Fruit fly (Drosophila melanogaster) whole organism, embryonic: ENCODE results near the gene CG13258.

Source experiments
- Ada2b ChIP-seq: fragments of 200-800 bp; sonication (Bioruptor generic); IDR thresholded peaks from 2 replicates; pipeline ENCODE4 v1.3.6; 2022; ENCODE audit warnings: missing biosample characterization, missing genetic modification characterization
- B-H1 ChIP-seq: fragments of 200-800 bp; sonication (Bioruptor generic); IDR thresholded peaks from 3 replicates; pipeline ENCODE4 v1.3.6; 2022; ENCODE audit warnings: missing biosample characterization, missing genetic modification characterization
- Bgb ChIP-seq: fragments of 200-800 bp; sonication (Bioruptor generic); IDR thresholded peaks from 2 replicates; pipeline ENCODE4 v1.3.6; 2022; ENCODE audit warnings: missing biosample characterization, missing genetic modification characterization; ENCODE audit not compliant: partially characterized antibody
- CG12942 ChIP-seq: fragments of 200-800 bp; sonication (Bioruptor generic); optimal IDR thresholded peaks from 3 replicates; lab custom pipeline; 2016; ENCODE audit warnings: missing biosample characterization, missing genetic modification characterization
- CG13624 ChIP-seq: fragments of 200-800 bp; sonication (Bioruptor generic); optimal IDR thresholded peaks from 2 replicates; lab custom pipeline; 2016; ENCODE audit warnings: missing biosample characterization, missing genetic modification characterization
- CG14050 ChIP-seq: fragments of 200-800 bp; sonication (Bioruptor generic); IDR thresholded peaks from 3 replicates; pipeline ENCODE4 v1.3.6; 2022; ENCODE audit warnings: missing biosample characterization, missing genetic modification characterization
- CG15514 ChIP-seq: fragments of 200-800 bp; sonication (Bioruptor generic); optimal IDR thresholded peaks from 3 replicates; lab custom pipeline; 2017; ENCODE audit warnings: missing biosample characterization, missing genetic modification characterization, mild to moderate bottlenecking, moderate library complexity, missing genetic modification reagents
- CG1603 ChIP-seq: fragments of 200-800 bp; sonication (Bioruptor generic); optimal IDR thresholded peaks from 2 replicates; lab custom pipeline; 2019; ENCODE audit warnings: missing biosample characterization, mild to moderate bottlenecking, missing genetic modification characterization, moderate library complexity
- CG17361 ChIP-seq: fragments of 200-800 bp; sonication (Bioruptor generic); IDR thresholded peaks from 3 replicates; pipeline ENCODE4 v1.3.6; 2022; ENCODE audit warnings: missing biosample characterization, missing genetic modification characterization
- CG17385 ChIP-seq: fragments of 200-800 bp; sonication (Bioruptor generic); optimal IDR thresholded peaks from 3 replicates; lab custom pipeline; 2018; ENCODE audit warnings: missing biosample characterization, mild to moderate bottlenecking, missing genetic modification characterization
- CG18262 ChIP-seq: fragments of 200-800 bp; optimal IDR thresholded peaks from 3 replicates; lab custom pipeline; 2019; ENCODE audit warnings: missing biosample characterization, mild to moderate bottlenecking, missing genetic modification characterization, moderate library complexity
- CG2120 ChIP-seq: fragments of 200-800 bp; sonication (Bioruptor generic); optimal IDR thresholded peaks from 3 replicates; lab custom pipeline; 2016; ENCODE audit warnings: missing biosample characterization, missing genetic modification characterization
- CG30403 ChIP-seq: fragments of 200-800 bp; sonication (Bioruptor generic); optimal IDR thresholded peaks from 3 replicates; lab custom pipeline; 2016; ENCODE audit warnings: missing biosample characterization, missing genetic modification characterization
- CG32772 ChIP-seq: fragments of 200-800 bp; sonication (Bioruptor generic); IDR thresholded peaks from 2 replicates; pipeline ENCODE4 v1.3.6; 2022; ENCODE audit warnings: missing biosample characterization, missing genetic modification characterization
- CG34422 ChIP-seq: fragments of 200-800 bp; sonication (Bioruptor generic); IDR thresholded peaks from 3 replicates; pipeline ENCODE4 v1.3.6; 2022; ENCODE audit warnings: missing biosample characterization, missing genetic modification characterization
- CG43689 ChIP-seq: fragments of 200-800 bp; sonication (Bioruptor generic); IDR thresholded peaks from 2 replicates; pipeline ENCODE4 v1.3.6; 2022; ENCODE audit warnings: missing biosample characterization, missing genetic modification characterization
- CG6765 ChIP-seq: fragments of 200-800 bp; sonication (Bioruptor generic); optimal IDR thresholded peaks from 3 replicates; lab custom pipeline; 2017; ENCODE audit warnings: missing biosample characterization, mild to moderate bottlenecking, missing genetic modification characterization
- CG6813 ChIP-seq: fragments of 200-800 bp; sonication (Bioruptor generic); optimal IDR thresholded peaks from 2 replicates; lab custom pipeline; 2017; ENCODE audit warnings: missing biosample characterization, missing genetic modification characterization, mild to moderate bottlenecking, moderate library complexity, missing genetic modification reagents
- CG7786 ChIP-seq: fragments of 200-800 bp; sonication (Bioruptor generic); optimal IDR thresholded peaks from 2 replicates; lab custom pipeline; 2016; ENCODE audit warnings: missing biosample characterization, missing genetic modification characterization
- CG8478 ChIP-seq: fragments of >200 bp; optimal IDR thresholded peaks from 2 replicates; lab custom pipeline; 2018
- CG9609 ChIP-seq: fragments of 200-800 bp; sonication (Bioruptor generic); optimal IDR thresholded peaks from 3 replicates; lab custom pipeline; 2016; ENCODE audit warnings: missing biosample characterization, missing genetic modification characterization
- Chrac-16 ChIP-seq: fragments of 200-800 bp; sonication (Bioruptor generic); optimal IDR thresholded peaks from 3 replicates; lab custom pipeline; 2016; ENCODE audit warnings: missing biosample characterization, missing genetic modification characterization
- D ChIP-seq, 2 experiments: fragments of 200-800 bp in 1 of 2; fragments of >200 bp in 1 of 2; sonication (Bioruptor generic) in 1 of 2; optimal IDR thresholded peaks; 2 replicates in 1 of 2; 3 replicates in 1 of 2; lab custom pipeline; 2017; ENCODE audit warnings: mild to moderate bottlenecking in 1 of 2, missing biosample characterization in 1 of 2, missing genetic modification characterization in 1 of 2, missing genetic modification reagents in 1 of 2
- Deaf1 ChIP-seq: fragments of 200-800 bp; optimal IDR thresholded peaks from 3 replicates; lab custom pipeline; 2019; ENCODE audit warnings: missing biosample characterization, mild to moderate bottlenecking, missing genetic modification characterization, moderate library complexity
- Elba2 ChIP-seq: fragments of 200-800 bp; sonication (Bioruptor generic); optimal IDR thresholded peaks from 3 replicates; lab custom pipeline; 2016; ENCODE audit warnings: missing biosample characterization, missing genetic modification characterization
- GATAe ChIP-seq: fragments of 200-800 bp; sonication (Bioruptor generic); conservative IDR thresholded peaks from 2 replicates; pipeline ENCODE4 v1.3.6; 2022; ENCODE audit warnings: missing biosample characterization, missing genetic modification characterization
- Hmr ChIP-seq: fragments of 200-800 bp; sonication (Bioruptor generic); optimal IDR thresholded peaks from 3 replicates; lab custom pipeline; 2017; ENCODE audit warnings: mild to moderate bottlenecking, missing biosample characterization, missing genetic modification reagents, missing genetic modification characterization
- Ravus ChIP-seq: fragments of 200-800 bp; sonication (Bioruptor generic); IDR thresholded peaks from 2 replicates; pipeline ENCODE4 v1.3.6; 2022; ENCODE audit warnings: missing biosample characterization, missing genetic modification characterization
- Sin3A ChIP-seq: fragments of >200 bp; optimal IDR thresholded peaks from 2 replicates; lab custom pipeline; 2018
- Sry-δ ChIP-seq: fragments of 200-800 bp; sonication (Bioruptor generic); optimal IDR thresholded peaks from 2 replicates; lab custom pipeline; 2016; ENCODE audit warnings: missing biosample characterization, missing genetic modification characterization
- ash1 ChIP-seq: fragments of 200-800 bp; sonication (Bioruptor generic); optimal IDR thresholded peaks from 2 replicates; lab custom pipeline; 2018; ENCODE audit warnings: missing biosample characterization, mild to moderate bottlenecking, missing genetic modification characterization
- br ChIP-seq: fragments of >200 bp; optimal IDR thresholded peaks from 2 replicates; lab custom pipeline; 2017
- cato ChIP-seq: fragments of 200-800 bp; sonication (Bioruptor generic); optimal IDR thresholded peaks from 2 replicates; lab custom pipeline; 2016; ENCODE audit warnings: missing biosample characterization, missing genetic modification characterization, borderline replicate concordance
- chif ChIP-seq, 2 experiments: fragments of 200-800 bp; sonication (Bioruptor generic); optimal IDR thresholded peaks; 3 replicates each; lab custom pipeline; 2016; ENCODE audit warnings: missing biosample characterization in 2 of 2, missing genetic modification characterization in 2 of 2
- ems ChIP-seq: fragments of 200-800 bp; sonication (Bioruptor generic); optimal IDR thresholded peaks from 3 replicates; lab custom pipeline; 2016; ENCODE audit warnings: missing biosample characterization, missing genetic modification characterization
- gce ChIP-seq: fragments of 200-800 bp; sonication (Bioruptor generic); IDR thresholded peaks from 3 replicates; pipeline ENCODE4 v1.3.6; 2022; ENCODE audit warnings: missing biosample characterization, missing genetic modification characterization
- gsb ChIP-seq: fragments of 200-800 bp; sonication (Bioruptor generic); IDR thresholded peaks from 2 replicates; pipeline ENCODE4 v1.3.6; 2022; ENCODE audit warnings: missing biosample characterization, missing genetic modification characterization
- jigr1 ChIP-seq: fragments of 200-800 bp; sonication (Bioruptor generic); IDR thresholded peaks from 3 replicates; pipeline ENCODE4 v1.3.6; 2022; ENCODE audit warnings: missing biosample characterization, missing genetic modification characterization
- nerfin-2 ChIP-seq: fragments of 200-800 bp; sonication (Bioruptor generic); IDR thresholded peaks from 2 replicates; pipeline ENCODE4 v1.3.6; 2022; ENCODE audit warnings: missing biosample characterization, missing genetic modification characterization; ENCODE audit not compliant: partially characterized antibody
- odd ChIP-seq: fragments of 200-800 bp; sonication (Bioruptor generic); optimal IDR thresholded peaks from 2 replicates; lab custom pipeline; 2017; ENCODE audit warnings: missing biosample characterization, mild to moderate bottlenecking, missing genetic modification characterization
- rib ChIP-seq: fragments of 200-800 bp; sonication (Bioruptor generic); IDR thresholded peaks from 2 replicates; pipeline ENCODE4 v1.3.6; 2022; ENCODE audit warnings: missing biosample characterization, missing genetic modification characterization
- sd ChIP-seq: fragments of 200-800 bp; sonication (Bioruptor generic); optimal IDR thresholded peaks from 3 replicates; lab custom pipeline; 2018; ENCODE audit warnings: missing biosample characterization, mild to moderate bottlenecking, missing genetic modification characterization, moderate library complexity
- slbo ChIP-seq: fragments of 200-800 bp; sonication (Bioruptor generic); IDR thresholded peaks from 2 replicates; pipeline ENCODE4 v1.3.6; 2022; ENCODE audit warnings: missing biosample characterization, missing genetic modification characterization
- sna ChIP-seq: fragments of 200-800 bp; sonication (Bioruptor generic); IDR thresholded peaks from 2 replicates; pipeline ENCODE4 v1.3.6; 2022; ENCODE audit warnings: missing biosample characterization, missing genetic modification characterization; ENCODE audit not compliant: partially characterized antibody
- sob ChIP-seq: fragments of 200-800 bp; sonication (Bioruptor generic); IDR thresholded peaks from 2 replicates; pipeline ENCODE4 v1.3.6; 2022; ENCODE audit warnings: missing biosample characterization, missing genetic modification characterization
- trh ChIP-seq: fragments of 200-800 bp; sonication (Bioruptor generic); optimal IDR thresholded peaks from 2 replicates; lab custom pipeline; 2016; ENCODE audit warnings: missing biosample characterization, missing genetic modification characterization
- ttk ChIP-seq: fragments of 200-800 bp; sonication (Bioruptor generic); IDR thresholded peaks from 2 replicates; pipeline ENCODE4 v2.1.2; 2022; ENCODE audit warnings: missing biosample characterization, missing genetic modification characterization
- wek ChIP-seq: fragments of 200-800 bp; sonication (Bioruptor generic); optimal IDR thresholded peaks from 3 replicates; lab custom pipeline; 2018; ENCODE audit warnings: missing biosample characterization, mild to moderate bottlenecking, missing genetic modification characterization, moderate library complexity
- zfh1 ChIP-seq: fragments of 200-800 bp; sonication (Bioruptor generic); IDR thresholded peaks from 3 replicates; pipeline ENCODE4 v1.3.6; 2022; ENCODE audit warnings: missing biosample characterization, missing genetic modification characterization

The CG13258 gene

DNA sequence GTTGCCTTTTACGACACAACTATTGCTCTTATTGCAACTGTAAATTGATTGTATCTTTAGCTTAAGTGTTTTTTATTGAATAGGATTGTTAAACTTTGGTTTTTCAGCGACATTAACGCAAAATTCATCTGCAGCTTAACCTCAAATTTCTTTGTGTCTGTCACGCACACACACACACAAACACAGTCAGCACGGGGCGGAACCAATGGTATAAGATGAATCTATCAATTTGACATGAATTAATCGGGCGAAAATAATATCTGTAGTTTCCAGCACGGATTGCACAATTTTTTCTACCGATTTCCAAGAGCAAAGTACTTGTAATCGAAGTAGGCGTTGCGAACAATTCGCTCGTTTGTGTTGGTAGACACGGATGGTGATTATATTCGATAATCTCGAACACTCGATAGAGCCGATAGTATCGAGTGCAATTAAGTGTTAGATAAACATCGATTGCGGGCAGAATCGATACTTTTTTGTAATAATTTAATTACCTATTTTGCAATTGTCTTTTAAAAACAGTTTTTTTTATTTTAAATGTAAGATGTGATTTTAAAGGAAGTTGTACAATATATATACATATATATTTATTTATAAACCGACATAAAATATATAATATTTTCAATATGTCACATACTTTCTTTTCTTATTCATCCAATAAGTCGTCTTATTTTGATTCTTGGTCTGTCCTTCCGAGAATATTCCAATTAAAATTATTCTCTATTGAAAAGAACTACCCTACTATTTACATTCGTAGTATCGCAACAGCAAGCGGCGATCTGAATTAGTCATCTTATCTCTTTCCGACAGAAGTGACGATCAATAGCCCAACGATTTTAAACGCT, 35.4 kb downstream of the CG13258 start, which contains the start of the genes PRL-1 and EndoGI (continued):
- TF ChIP-seq CG14050 (GFP tag; lab: Robert Waterston, UW) (peak; percentile 43; the same call in 1 of the 3 replicates), Ada2b (GFP tag; lab: Robert Waterston, UW) (peak; percentile 50; the same call in 1 of the 2 replicates), Ravus (GFP tag; lab: Robert Waterston, UW) (peak; percentile 37; the same call in 1 of the 2 replicates), CG7786 (GFP tag; lab: Kevin White, UChicago) (no peak), Elba2 (GFP tag; lab: Kevin White, UChicago) (peak; percentile 44), CG43689 (GFP tag; lab: Robert Waterston, UW) (no peak), nerfin-2 (GFP tag; lab: Robert Waterston, UW) (peak; percentile 100), CG9609 (GFP tag; lab: Kevin White, UChicago) (peak; percentile 8), Bgb (GFP tag; lab: Robert Waterston, UW) (peak; percentile 99), chif (GFP tag; optimal IDR thresholded peaks at IDR 0.05; lab: Kevin White, UChicago) (no peak), Chrac-16 (peak; percentile 49), sna (GFP tag; lab: Robert Waterston, UW) (peak; percentile 97), CG17361 (peak; percentile 85), Sin3A (lab: Kevin White, UChicago) (peak; percentile 20), Hmr (GFP tag; lab: Kevin White, UChicago) (peak; percentile 84), br (lab: Kevin White, UChicago) (no peak), CG17385 (GFP tag; lab: Kevin White, UChicago) (peak; percentile 84), jigr1 (GFP tag; lab: Robert Waterston, UW) (no peak), ems (no peak), zfh1 (GFP tag; lab: Robert Waterston, UW) (peak; percentile 74; the same call in 2 of the 3 replicates), cato (GFP tag; lab: Kevin White, UChicago) (peak; percentile 17), B-H1 (GFP tag; lab: Robert Waterston, UW) (peak; percentile 59; the same call in 1 of the 3 replicates), CG6765 (GFP tag; lab: Kevin White, UChicago) (peak; percentile 59), slbo (GFP tag; lab: Robert Waterston, UW) (peak; percentile 81), Sry-δ (GFP tag; lab: Kevin White, UChicago) (peak; percentile 82), trh (peak; percentile 49), CG2120 (GFP tag; lab: Kevin White, UChicago) (peak; percentile 71), CG6813 (peak; percentile 54), gce (GFP tag; lab: Robert Waterston, UW) (peak; percentile 73; the same call in 1 of the 3 replicates), CG8478 (peak; percentile 77), CG12942 (peak; percentile 51), CG30403 (GFP tag; lab: Kevin White, UChicago) (peak; percentile 71), CG34422 (peak; percentile 47; the same call in 1 of the 3 replicates), ttk (peak; percentile 26; the same call in 1 of the 2 replicates), CG15514 (GFP tag; lab: Kevin White, UChicago) (peak; percentile 74), rib (peak; percentile 45; the same call in 1 of the 2 replicates), CG13624 (GFP tag; lab: Kevin White, UChicago) (no peak), sd (tag; lab: Kevin White, UChicago) (peak; percentile 48), wek (GFP tag; lab: Kevin White, UChicago) (peak; percentile 54), gsb (GFP tag; lab: Robert Waterston, UW) (no peak; the same call in 1 of the 2 replicates), ash1 (GFP tag; lab: Kevin White, UChicago) (no peak), GATAe (0 out of 2 replicates have a peak, but pooled peaks have one; percentile 12), D (optimal IDR thresholded peaks at IDR 0.05; lab: Kevin White, UChicago) (peak; percentile 15), D (GFP tag; optimal IDR thresholded peaks at IDR 0.05; lab: Kevin White, UChicago) (peak; percentile 13), CG1603 (tag; lab: Kevin White, UChicago) (peak; percentile 70), Deaf1 (peak; percentile 62), odd (GFP tag; lab: Kevin White, UChicago) (peak; percentile 59), CG32772 (peak; percentile 20; the same call in 1 of the 2 replicates), CG18262 (tag; lab: Kevin White, UChicago) (peak; percentile 84), sob (peak; percentile 74)
